Fruit fly (Drosophila melanogaster) whole organism, pupa: ENCODE results near the gene PGRP-LE.
A peak's percentile ranks its signal among the peaks of the same experiment; 100 is the strongest.

Source experiments
- CG10348 ChIP-seq: fragments of 200-800 bp; sonication (Bioruptor generic); IDR thresholded peaks from 2 replicates; pipeline ENCODE4 v1.3.6; 2022; ENCODE audit warnings: missing biosample characterization, missing genetic modification characterization
- CG12605 ChIP-seq: fragments of 200-800 bp; sonication (Bioruptor generic); IDR thresholded peaks from 2 replicates; pipeline ENCODE4 v1.3.6; 2022; ENCODE audit warnings: missing biosample characterization, missing genetic modification characterization
- CG13204 ChIP-seq: fragments of 200-800 bp; sonication (Bioruptor generic); optimal IDR thresholded peaks from 2 replicates; lab custom pipeline; 2018; ENCODE audit warnings: missing biosample characterization, mild to moderate bottlenecking, missing genetic modification characterization, moderate library complexity
- CG14655 ChIP-seq: fragments of 200-800 bp; sonication (Bioruptor generic); optimal IDR thresholded peaks from 3 replicates; lab custom pipeline; 2017; ENCODE audit warnings: mild to moderate bottlenecking, missing biosample characterization, missing genetic modification reagents, missing genetic modification characterization
- CG15710 ChIP-seq: fragments of 200-800 bp; sonication (Bioruptor generic); optimal IDR thresholded peaks from 2 replicates; lab custom pipeline; 2018; ENCODE audit warnings: missing biosample characterization, mild to moderate bottlenecking, missing genetic modification characterization, moderate library complexity
- CG17806 ChIP-seq: fragments of 200-800 bp; sonication (Bioruptor generic); optimal IDR thresholded peaks from 2 replicates; lab custom pipeline; 2018; ENCODE audit warnings: missing biosample characterization, mild to moderate bottlenecking, missing genetic modification characterization, moderate library complexity
- CG32121 ChIP-seq: fragments of 200-800 bp; sonication (Bioruptor generic); IDR thresholded peaks from 2 replicates; pipeline ENCODE4 v1.3.6; 2022; ENCODE audit warnings: missing biosample characterization, missing genetic modification characterization
- CG34367 ChIP-seq: fragments of 200-800 bp; sonication (Bioruptor generic); optimal IDR thresholded peaks from 2 replicates; lab custom pipeline; 2018; ENCODE audit warnings: missing biosample characterization, mild to moderate bottlenecking, missing genetic modification characterization
- CG4496 ChIP-seq: fragments of 200-800 bp; sonication (Bioruptor generic); IDR thresholded peaks from 3 replicates; pipeline ENCODE4 v1.3.6; 2022; ENCODE audit warnings: missing biosample characterization, missing genetic modification characterization
- CG8159 ChIP-seq: fragments of 200-800 bp; sonication (Bioruptor generic); optimal IDR thresholded peaks from 3 replicates; lab custom pipeline; 2018; ENCODE audit warnings: missing biosample characterization, mild to moderate bottlenecking, missing genetic modification characterization, moderate library complexity
- CG8301 ChIP-seq: fragments of 200-800 bp; sonication (Bioruptor generic); optimal IDR thresholded peaks from 2 replicates; lab custom pipeline; 2018; ENCODE audit warnings: missing biosample characterization, mild to moderate bottlenecking, missing genetic modification characterization
- CG9948 ChIP-seq: fragments of 200-800 bp; sonication (Bioruptor generic); optimal IDR thresholded peaks from 2 replicates; lab custom pipeline; 2018; ENCODE audit warnings: missing biosample characterization, mild to moderate bottlenecking, missing genetic modification characterization, moderate library complexity
- D1 ChIP-seq: fragments of 200-800 bp; sonication (Bioruptor generic); optimal IDR thresholded peaks from 2 replicates; lab custom pipeline; 2018; ENCODE audit warnings: missing biosample characterization, mild to moderate bottlenecking, missing genetic modification characterization, moderate library complexity
- EcR ChIP-seq: fragments of 200-800 bp; sonication (Bioruptor generic); optimal IDR thresholded peaks from 3 replicates; lab custom pipeline; 2019; ENCODE audit warnings: missing biosample characterization, missing genetic modification characterization, mild to moderate bottlenecking, moderate library complexity, missing genetic modification reagents
- Ets98B ChIP-seq: fragments of 200-800 bp; sonication (Bioruptor generic); IDR thresholded peaks from 2 replicates; pipeline ENCODE4 v1.3.6; 2022; ENCODE audit warnings: missing biosample characterization, missing genetic modification characterization
- Pif1A ChIP-seq: fragments of 200-800 bp; sonication (Bioruptor generic); optimal IDR thresholded peaks from 3 replicates; lab custom pipeline; 2016; ENCODE audit warnings: missing biosample characterization, missing genetic modification characterization
- Pif1B ChIP-seq: fragments of 200-800 bp; sonication (Bioruptor generic); optimal IDR thresholded peaks from 3 replicates; lab custom pipeline; 2016; ENCODE audit warnings: missing biosample characterization, missing genetic modification characterization
- Snoo ChIP-seq: fragments of 200-800 bp; sonication (Bioruptor generic); optimal IDR thresholded peaks from 3 replicates; lab custom pipeline; 2017; ENCODE audit warnings: missing biosample characterization, mild to moderate bottlenecking, missing genetic modification characterization, inconsistent platforms
- fd96Ca ChIP-seq: fragments of 200-800 bp; sonication (Bioruptor generic); IDR thresholded peaks from 3 replicates; pipeline ENCODE4 v1.3.6; 2022; ENCODE audit warnings: missing biosample characterization, missing genetic modification characterization
- gl ChIP-seq: fragments of 200-800 bp; sonication (Bioruptor generic); optimal IDR thresholded peaks from 2 replicates; lab custom pipeline; 2018; ENCODE audit warnings: missing biosample characterization, mild to moderate bottlenecking, missing genetic modification characterization
- rn ChIP-seq: fragments of 200-800 bp; sonication (Bioruptor generic); IDR thresholded peaks from 2 replicates; pipeline ENCODE4 v1.3.6; 2022; ENCODE audit warnings: missing biosample characterization, missing genetic modification characterization

PGRP-LE gene

dm6 chrX:15817823-15818222 is 14.1 kb upstream of the PGRP-LE start:
- no peak for TF ChIP-seq gl (tag; lab: Kevin White, UChicago)
- TF ChIP-seq CG13204 (GFP tag; lab: Kevin White, UChicago), result no peak
- TF ChIP-seq EcR (GFP tag; lab: Kevin White, UChicago), result no peak
- TF ChIP-seq CG34367 (tag; lab: Kevin White, UChicago), result no peak
- no peak for TF ChIP-seq fd96Ca
- no peak for TF ChIP-seq CG10348 (GFP tag; lab: Robert Waterston, UW)

dm6 chrX:15816905-15817304 is 13.2 kb upstream of the PGRP-LE start:
- TF ChIP-seq CG8159 (no peak), CG4496 (GFP tag; lab: Robert Waterston, UW) (no peak), Ets98B (GFP tag; lab: Robert Waterston, UW) (no peak), EcR (GFP tag; lab: Kevin White, UChicago) (no peak)

dm6 chrX:15816127-15816526 is 12.4 kb upstream of the PGRP-LE start:
- TF ChIP-seq EcR (GFP tag; lab: Kevin White, UChicago) (no peak), CG13204 (GFP tag; lab: Kevin White, UChicago) (no peak), D1 (tag; lab: Kevin White, UChicago) (no peak), Ets98B (GFP tag; lab: Robert Waterston, UW) (no peak), rn (GFP tag; lab: Robert Waterston, UW) (no peak), Pif1A (GFP tag; lab: Kevin White, UChicago) (no peak), CG8301 (tag; lab: Kevin White, UChicago) (no peak), CG12605 (GFP tag; lab: Robert Waterston, UW) (no peak), CG10348 (GFP tag; lab: Robert Waterston, UW) (no peak), gl (tag; lab: Kevin White, UChicago) (no peak), CG32121 (GFP tag; lab: Robert Waterston, UW) (no peak), CG4496 (GFP tag; lab: Robert Waterston, UW) (no peak), Snoo (tag; lab: Kevin White, UChicago) (no peak), Pif1B (GFP tag; lab: Kevin White, UChicago) (no peak), CG9948 (tag; lab: Kevin White, UChicago) (no peak), CG8159 (no peak), CG17806 (tag; lab: Kevin White, UChicago) (no peak), CG14655 (GFP tag; lab: Kevin White, UChicago) (no peak), CG15710 (tag; lab: Kevin White, UChicago) (no peak), fd96Ca (no peak)

dm6 chrX:15814485-15814884 is 10.8 kb upstream of the PGRP-LE start:
- TF ChIP-seq Pif1A (GFP tag; lab: Kevin White, UChicago), result no peak
- TF ChIP-seq D1 (tag; lab: Kevin White, UChicago), result no peak
- TF ChIP-seq EcR (GFP tag; lab: Kevin White, UChicago), result no peak
- TF ChIP-seq CG13204 (GFP tag; lab: Kevin White, UChicago), result no peak
- no peak for TF ChIP-seq CG15710 (tag; lab: Kevin White, UChicago)
- TF ChIP-seq fd96Ca, result no peak
- no peak for TF ChIP-seq CG34367 (tag; lab: Kevin White, UChicago)
- no peak for TF ChIP-seq Snoo (tag; lab: Kevin White, UChicago)
- no peak for TF ChIP-seq CG32121 (GFP tag; lab: Robert Waterston, UW)
- TF ChIP-seq rn (GFP tag; lab: Robert Waterston, UW), result no peak
- TF ChIP-seq CG8301 (tag; lab: Kevin White, UChicago), result no peak
- no peak for TF ChIP-seq CG9948 (tag; lab: Kevin White, UChicago)
- no peak for TF ChIP-seq CG10348 (GFP tag; lab: Robert Waterston, UW)

- no peak for TF ChIP-seq D1 (tag; lab: Kevin White, UChicago)
- TF ChIP-seq CG15710 (tag; lab: Kevin White, UChicago), result no peak
- TF ChIP-seq CG13204 (GFP tag; lab: Kevin White, UChicago), result no peak
- TF ChIP-seq Pif1A (GFP tag; lab: Kevin White, UChicago), result no peak
- no peak for TF ChIP-seq CG12605 (GFP tag; lab: Robert Waterston, UW)
- TF ChIP-seq CG10348 (GFP tag; lab: Robert Waterston, UW), result no peak
- TF ChIP-seq rn (GFP tag; lab: Robert Waterston, UW), result no peak
- no peak for TF ChIP-seq CG8159
- TF ChIP-seq EcR (GFP tag; lab: Kevin White, UChicago), result no peak
- no peak for TF ChIP-seq CG32121 (GFP tag; lab: Robert Waterston, UW)
- no peak for TF ChIP-seq Pif1B (GFP tag; lab: Kevin White, UChicago)
- TF ChIP-seq CG14655 (GFP tag; lab: Kevin White, UChicago), result no peak
- TF ChIP-seq Ets98B (GFP tag; lab: Robert Waterston, UW), result no peak
- TF ChIP-seq CG17806 (tag; lab: Kevin White, UChicago), result no peak
- no peak for TF ChIP-seq gl (tag; lab: Kevin White, UChicago)
- no peak for TF ChIP-seq fd96Ca
- no peak for TF ChIP-seq CG34367 (tag; lab: Kevin White, UChicago)
- TF ChIP-seq CG4496 (GFP tag; lab: Robert Waterston, UW), result no peak
- TF ChIP-seq Snoo (tag; lab: Kevin White, UChicago), result no peak
Measured at dm6 chrX:15813224-15813623, 9.5 kb upstream of the PGRP-LE start.

- TF ChIP-seq Ets98B (GFP tag; lab: Robert Waterston, UW) (no peak), rn (GFP tag; lab: Robert Waterston, UW) (no peak), CG34367 (tag; lab: Kevin White, UChicago) (no peak), fd96Ca (no peak), CG15710 (tag; lab: Kevin White, UChicago) (no peak), CG17806 (tag; lab: Kevin White, UChicago) (no peak), CG13204 (GFP tag; lab: Kevin White, UChicago) (no peak), CG12605 (GFP tag; lab: Robert Waterston, UW) (no peak), CG14655 (GFP tag; lab: Kevin White, UChicago) (peak; percentile 1), CG4496 (GFP tag; lab: Robert Waterston, UW) (peak; percentile 22; the same call in 1 of the 3 replicates)
- TF ChIP-seq, all 21 proteins: peak for 2
Measured at dm6 chrX:15812615-15812995, 8.9 kb upstream of the PGRP-LE start.
